Worm (Caenorhabditis elegans) whole organism, early embryonic: ENCODE measurements around the gene ZC250.2.

Source experiments
- flt-1 ChIP-seq: fragments of 200-800 bp; sonication (Bioruptor generic); IDR thresholded peaks from 2 replicates; pipeline ENCODE4 v1.3.6; 2022; ENCODE audit warnings: missing genetic modification characterization, missing compliant biosample characterization
- hmg-4 ChIP-seq: fragments of 200-800 bp; sonication (Bioruptor generic); optimal IDR thresholded peaks from 2 replicates; lab custom pipeline; 2018; ENCODE audit warnings: mild to moderate bottlenecking, missing genetic modification characterization, missing compliant biosample characterization
- scrt-1 ChIP-seq: fragments of 200-800 bp; sonication (Bioruptor generic); IDR thresholded peaks from 2 replicates; pipeline ENCODE4 v1.3.6; 2022; ENCODE audit warnings: missing genetic modification characterization, missing compliant biosample characterization
- sea-1 ChIP-seq: fragments of 200-800 bp; sonication (Bioruptor generic); conservative IDR thresholded peaks from 2 replicates; pipeline ENCODE4 v1.3.6; 2022; ENCODE audit warnings: missing genetic modification characterization, missing compliant biosample characterization
- tbx-37 ChIP-seq: fragments of 200-800 bp; sonication (Bioruptor generic); conservative IDR thresholded peaks from 2 replicates; pipeline ENCODE4 v1.3.6; 2022; ENCODE audit warnings: missing genetic modification reagents, missing genetic modification characterization, missing compliant biosample characterization

ce11 chrV:5843415-5844337, 51.5 kb downstream of the ZC250.2 start:
- no peak for TF ChIP-seq sea-1 (GFP tag; lab: Robert Waterston, UW)
- no peak for TF ChIP-seq flt-1 (GFP tag; lab: Robert Waterston, UW)
- no peak for TF ChIP-seq scrt-1 (GFP tag; lab: Robert Waterston, UW)
- no peak for TF ChIP-seq hmg-4 (GFP tag; lab: Kevin White, UChicago)
- no peak for TF ChIP-seq tbx-37
